Worm (Caenorhabditis elegans): ENCODE data around the gene ZC412.10.
"Not testable (repeated sequence)": the region's sequence is repeated elsewhere in the genome, so short reads cannot be mapped to it uniquely, and the experiment has no call there.

Gene ZC412.10

ce11 chrV:14876724-14877123, at the start of gene ZC412.10:
Gene ZC412.10, minus strand, starts transcription at chrV:14876824.
- not testable (repeated sequence) for TF ChIP-seq ztf-26 (tag; optimal IDR thresholded peaks at IDR 0.05); zfh-2 (GFP tag; conservative IDR thresholded peaks at IDR 0.05); B0035.1 (tag; optimal IDR thresholded peaks at IDR 0.05)

ce11 chrV:14924104-14924503, 47.5 kb upstream of the ZC412.10 start, which contains the start of gene srg-54:
Gene srg-54, minus strand, starts transcription at chrV:14924204.
- TF ChIP-seq D2030.7 (GFP tag; IDR thresholded peaks at IDR 0.05) (no peak), lag-1 (GFP tag; IDR thresholded peaks at IDR 0.05) (no peak), die-1 (tag; optimal IDR thresholded peaks at IDR 0.05) (no peak), ekl-4 (GFP tag; IDR thresholded peaks at IDR 0.05) (no peak), gei-17 (GFP tag; optimal IDR thresholded peaks at IDR 0.05) (no peak)

- TF ChIP-seq ztf-6 (GFP tag; IDR thresholded peaks at IDR 0.05) (no peak), let-526 (GFP tag; IDR thresholded peaks at IDR 0.05) (no peak), lin-40 (tag; optimal IDR thresholded peaks at IDR 0.05) (no peak), F49E8.2 (tag; optimal IDR thresholded peaks at IDR 0.05; ENCODE audit: insufficient read depth) (no peak), zfh-2 (GFP tag; conservative IDR thresholded peaks at IDR 0.05) (no peak), ZK185.1 (tag; optimal IDR thresholded peaks at IDR 0.05; ENCODE audit: poor library complexity, severe bottlenecking) (no peak), lsl-1 (GFP tag; optimal IDR thresholded peaks at IDR 0.05) (no peak), Y79H2A.3 (GFP tag; conservative IDR thresholded peaks at IDR 0.05) (no peak), T07F8.4 (tag; optimal IDR thresholded peaks at IDR 0.05) (no peak), hlh-12 (tag; optimal IDR thresholded peaks at IDR 0.05) (no peak), tbp1 (GFP tag; optimal IDR thresholded peaks at IDR 0.05) (no peak), xnd-1 (tag; optimal IDR thresholded peaks at IDR 0.05) (no peak), ztf-3 (GFP tag; optimal IDR thresholded peaks at IDR 0.05) (no peak), fkh-3 (tag; optimal IDR thresholded peaks at IDR 0.05) (no peak), madf-6 (GFP tag; IDR thresholded peaks at IDR 0.05) (no peak), pha-4 (tag; optimal IDR thresholded peaks at IDR 0.05) (no peak)
These were observed 44.9 kb upstream of the ZC412.10 start, which contains the start of gene zmp-4 for ce11 chrV:14921509-14921908. Gene zmp-4, minus strand, starts transcription at chrV:14921609.

- TF ChIP-seq rcor-1 (GFP tag; IDR thresholded peaks at IDR 0.05) = no peak
- no peak for TF ChIP-seq repo-1 (tag; optimal IDR thresholded peaks at IDR 0.05)
- no peak for TF ChIP-seq nfyb-1 (GFP tag; IDR thresholded peaks at IDR 0.05)
- no peak for TF ChIP-seq sdz-38 (tag; optimal IDR thresholded peaks at IDR 0.05)
- no peak for TF ChIP-seq F33H1.4 (GFP tag; IDR thresholded peaks at IDR 0.05)
- no peak for TF ChIP-seq ceh-40 (GFP tag; IDR thresholded peaks at IDR 0.05)
- TF ChIP-seq ceh-58 (GFP tag; IDR thresholded peaks at IDR 0.05) = no peak
- no peak for TF ChIP-seq sea-2 (GFP tag; IDR thresholded peaks at IDR 0.05)
- TF ChIP-seq rec-8 (tag; optimal IDR thresholded peaks at IDR 0.05) = no peak
- TF ChIP-seq egl-44 (GFP tag; IDR thresholded peaks at IDR 0.05) = no peak
- no peak for TF ChIP-seq F39B2.1 (GFP tag; IDR thresholded peaks at IDR 0.05)
- TF ChIP-seq tbp1 (GFP tag; optimal IDR thresholded peaks at IDR 0.05) = no peak
- TF ChIP-seq ceh-27 (GFP tag; optimal IDR thresholded peaks at IDR 0.05) = no peak
- TF ChIP-seq attf-3 (GFP tag; conservative IDR thresholded peaks at IDR 0.05) = no peak
- no peak for TF ChIP-seq tlf-1 (GFP tag; optimal IDR thresholded peaks at IDR 0.05)
- no peak for TF ChIP-seq ztf-22 (GFP tag; optimal IDR thresholded peaks at IDR 0.05)
These were observed 39.0 kb upstream of the ZC412.10 start, which contains the start of gene H12D21.11 for ce11 chrV:14915599-14915998. Gene H12D21.11, plus strand, starts transcription at chrV:14915899.
